Fruit fly (Drosophila melanogaster): Measurements from ENCODE around the gene fbp.

The fbp gene

DNA sequence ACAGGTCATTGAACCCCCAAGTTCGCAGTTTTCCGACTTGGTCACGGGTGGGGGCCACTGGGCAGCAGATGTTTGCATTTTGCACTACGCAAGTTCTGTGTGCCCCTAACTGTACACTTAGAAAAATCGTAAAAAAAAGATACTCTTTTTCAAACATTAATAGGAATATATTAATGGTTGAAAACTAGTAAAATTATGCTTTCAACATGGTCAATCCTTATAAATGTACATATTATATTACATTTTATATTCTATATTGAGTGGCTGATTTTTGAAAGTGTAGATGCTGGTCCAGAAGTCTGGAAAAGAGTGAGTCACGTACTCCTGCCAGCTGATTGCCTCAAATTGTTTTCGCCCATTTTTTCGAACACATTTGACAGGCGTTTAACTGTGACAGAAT is 36.8 kb upstream of the fbp start (continued):
- TF ChIP-seq CG5245 (GFP tag; optimal IDR thresholded peaks at IDR 0.05) (no peak), nau (GFP tag; optimal IDR thresholded peaks at IDR 0.05) (no peak), grau (tag; optimal IDR thresholded peaks at IDR 0.05) (peak; percentile 42), CG5180 (GFP tag; optimal IDR thresholded peaks at IDR 0.05) (no peak), ab (GFP tag; optimal IDR thresholded peaks at IDR 0.05) (no peak), CG8388 (GFP tag; optimal IDR thresholded peaks at IDR 0.05) (peak; percentile 31), CG16863 (GFP tag; optimal IDR thresholded peaks at IDR 0.05) (no peak), YL-1 (GFP tag; optimal IDR thresholded peaks at IDR 0.05) (no peak), NfI (GFP tag; optimal IDR thresholded peaks at IDR 0.05) (peak; percentile 1), CG11504 (tag; optimal IDR thresholded peaks at IDR 0.05) (peak; percentile 52), Meics (GFP tag; optimal IDR thresholded peaks at IDR 0.05) (peak; percentile 4), Ssrp (tag; optimal IDR thresholded peaks at IDR 0.05) (peak; percentile 21), CG13296 (GFP tag; optimal IDR thresholded peaks at IDR 0.05) (no peak), Doc3 (GFP tag; IDR thresholded peaks at IDR 0.05; ENCODE audit: partially characterized antibody) (no peak)

DNA sequence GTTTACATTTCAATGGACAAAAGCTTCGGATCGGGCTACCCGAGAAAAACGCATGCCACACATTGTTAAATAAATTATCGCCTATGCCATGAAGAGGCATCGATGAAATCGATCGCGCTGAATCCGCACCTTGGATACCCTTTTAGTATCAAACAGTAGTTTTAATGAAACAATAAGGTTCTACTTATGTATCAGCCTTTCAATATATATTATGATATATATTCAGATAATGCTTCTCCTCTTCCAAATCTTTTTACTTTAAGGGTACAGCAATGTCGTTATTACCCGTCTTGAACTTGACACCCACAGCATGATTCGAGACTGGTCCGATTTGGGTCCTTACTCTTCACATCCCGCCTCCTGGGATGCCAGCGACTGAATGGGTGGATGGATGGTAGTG is 36.0 kb upstream of the fbp start:
- TF ChIP-seq dimm (GFP tag; IDR thresholded peaks at IDR 0.05): no peak
- peak; percentile 3 for TF ChIP-seq tap (tag; optimal IDR thresholded peaks at IDR 0.05)
- no peak for TF ChIP-seq HLHmδ (GFP tag; optimal IDR thresholded peaks at IDR 0.05)
- TF ChIP-seq gfzf (GFP tag; optimal IDR thresholded peaks at IDR 0.05): no peak
- peak; percentile 58 for TF ChIP-seq row (GFP tag; IDR thresholded peaks at IDR 0.05)
- no peak for TF ChIP-seq prd (optimal IDR thresholded peaks at IDR 0.05)
- peak; percentile 18; the same call in 1 of the 3 replicates for TF ChIP-seq prd (GFP tag; IDR thresholded peaks at IDR 0.05)
- no peak for TF ChIP-seq CG10543 (GFP tag; optimal IDR thresholded peaks at IDR 0.05)
- no peak for TF ChIP-seq Atf-2 (GFP tag; optimal IDR thresholded peaks at IDR 0.05)
- peak; percentile 59 for TF ChIP-seq dmrt99B (tag; optimal IDR thresholded peaks at IDR 0.05)
- no peak for TF ChIP-seq usp (GFP tag; optimal IDR thresholded peaks at IDR 0.05)
- no peak for TF ChIP-seq vvl (GFP tag; IDR thresholded peaks at IDR 0.05)
- TF ChIP-seq Hey (tag; optimal IDR thresholded peaks at IDR 0.05): no peak
- peak; percentile 26 for TF ChIP-seq CG17385 (GFP tag; optimal IDR thresholded peaks at IDR 0.05)
- TF ChIP-seq salm (tag; optimal IDR thresholded peaks at IDR 0.05): no peak
- no peak for TF ChIP-seq cad (GFP tag; optimal IDR thresholded peaks at IDR 0.05)
- TF ChIP-seq CG4328 (GFP tag; optimal IDR thresholded peaks at IDR 0.05): no peak
- TF ChIP-seq CG8089 (GFP tag; optimal IDR thresholded peaks at IDR 0.05): no peak
- peak; percentile 45 for TF ChIP-seq Sox102F (GFP tag; optimal IDR thresholded peaks at IDR 0.05)
- no peak for TF ChIP-seq CG11723 (GFP tag; optimal IDR thresholded peaks at IDR 0.05)
- TF ChIP-seq Mad (GFP tag; optimal IDR thresholded peaks at IDR 0.05): no peak
- TF ChIP-seq CG15601 (tag; optimal IDR thresholded peaks at IDR 0.05): peak; percentile 46
- TF ChIP-seq Fer1 (GFP tag; optimal IDR thresholded peaks at IDR 0.05): peak; percentile 29
- no peak for TF ChIP-seq CG7745 (tag; optimal IDR thresholded peaks at IDR 0.05)
- no peak for TF ChIP-seq sqz (GFP tag; optimal IDR thresholded peaks at IDR 0.05)
- no peak for TF ChIP-seq Awh (GFP tag; IDR thresholded peaks at IDR 0.05)
- no peak for TF ChIP-seq CG14710 (tag; optimal IDR thresholded peaks at IDR 0.05)
- peak; percentile 11 for TF ChIP-seq CG4424 (GFP tag; optimal IDR thresholded peaks at IDR 0.05)
- no peak for TF ChIP-seq GATAe (GFP tag; conservative IDR thresholded peaks at IDR 0.05)
- TF ChIP-seq CG3726 (GFP tag; IDR thresholded peaks at IDR 0.05): no peak
- no peak for TF ChIP-seq maf-S (GFP tag; optimal IDR thresholded peaks at IDR 0.05)
- TF ChIP-seq onecut (GFP tag; IDR thresholded peaks at IDR 0.05): 0 out of 2 replicates have a peak, but pooled peaks have one; percentile 15
- TF ChIP-seq CG18262 (tag; optimal IDR thresholded peaks at IDR 0.05): peak; percentile 31
- no peak for TF ChIP-seq Dbx (GFP tag; IDR thresholded peaks at IDR 0.05)
- no peak for TF ChIP-seq Dll (GFP tag; IDR thresholded peaks at IDR 0.05; ENCODE audit: partially characterized antibody)
- TF ChIP-seq h (optimal IDR thresholded peaks at IDR 0.05): no peak
- TF ChIP-seq Camta (GFP tag; optimal IDR thresholded peaks at IDR 0.05): no peak
- TF ChIP-seq stwl (tag; optimal IDR thresholded peaks at IDR 0.05): no peak
